Fruit fly (Drosophila melanogaster) whole organism, prepupa: ENCODE results near the gene CG43880.

Experiments used
- CG10631 ChIP-seq: fragments of 200-800 bp; sonication (Bioruptor generic); optimal IDR thresholded peaks from 2 replicates; lab custom pipeline; 2016; ENCODE audit warnings: missing biosample characterization, missing genetic modification characterization
- CG11294 ChIP-seq: fragments of 200-800 bp; sonication (Bioruptor generic); IDR thresholded peaks from 2 replicates; pipeline ENCODE4 v1.3.6; 2022; ENCODE audit warnings: missing biosample characterization, missing genetic modification characterization
- CG11762 ChIP-seq: fragments of 200-800 bp; sonication (Bioruptor generic); optimal IDR thresholded peaks from 3 replicates; lab custom pipeline; 2016; ENCODE audit warnings: missing biosample characterization, missing genetic modification characterization; ENCODE audit not compliant: insufficient read depth
- CG11902 ChIP-seq: fragments of 200-800 bp; sonication (Bioruptor generic); optimal IDR thresholded peaks from 3 replicates; lab custom pipeline; 2016; ENCODE audit warnings: missing biosample characterization, missing genetic modification characterization
- CG1621 ChIP-seq: fragments of 200-800 bp; sonication (Bioruptor generic); optimal IDR thresholded peaks from 3 replicates; lab custom pipeline; 2018; ENCODE audit warnings: missing biosample characterization, mild to moderate bottlenecking, missing genetic modification characterization
- CG16779 ChIP-seq: fragments of 200-800 bp; sonication (Bioruptor generic); optimal IDR thresholded peaks from 3 replicates; lab custom pipeline; 2017; ENCODE audit warnings: missing biosample characterization, mild to moderate bottlenecking, missing genetic modification characterization
- CG3032 ChIP-seq: fragments of 200-800 bp; optimal IDR thresholded peaks from 2 replicates; lab custom pipeline; 2019; ENCODE audit warnings: missing biosample characterization, mild to moderate bottlenecking, missing genetic modification characterization, moderate library complexity
- CG31627 ChIP-seq: fragments of 200-800 bp; sonication (Bioruptor generic); optimal IDR thresholded peaks from 3 replicates; lab custom pipeline; 2016; ENCODE audit warnings: missing biosample characterization, missing genetic modification characterization
- CG3919 ChIP-seq: fragments of 200-800 bp; sonication (Bioruptor generic); optimal IDR thresholded peaks from 3 replicates; lab custom pipeline; 2016; ENCODE audit warnings: missing biosample characterization, missing genetic modification characterization
- CG6163 ChIP-seq: fragments of 200-800 bp; sonication (Bioruptor generic); IDR thresholded peaks from 3 replicates; pipeline ENCODE4 v1.3.6; 2022; ENCODE audit warnings: missing biosample characterization, missing genetic modification characterization
- CG6276 ChIP-seq: fragments of 200-800 bp; sonication (Bioruptor generic); optimal IDR thresholded peaks from 2 replicates; lab custom pipeline; 2017; ENCODE audit warnings: missing biosample characterization, mild to moderate bottlenecking, missing genetic modification characterization
- CG6792 ChIP-seq: fragments of 200-800 bp; sonication (Bioruptor generic); optimal IDR thresholded peaks from 3 replicates; lab custom pipeline; 2016; ENCODE audit warnings: missing biosample characterization, missing genetic modification characterization
- CG6808 ChIP-seq: fragments of 200-800 bp; sonication (Bioruptor generic); optimal IDR thresholded peaks from 3 replicates; lab custom pipeline; 2017; ENCODE audit warnings: missing biosample characterization, missing genetic modification characterization, mild to moderate bottlenecking, moderate library complexity, missing genetic modification reagents
- CG6854 ChIP-seq: fragments of 200-800 bp; sonication (Bioruptor generic); optimal IDR thresholded peaks from 2 replicates; lab custom pipeline; 2017; ENCODE audit warnings: missing biosample characterization, mild to moderate bottlenecking, missing genetic modification characterization
- CG7368 ChIP-seq: fragments of 200-800 bp; sonication (Bioruptor generic); optimal IDR thresholded peaks from 3 replicates; lab custom pipeline; 2016; ENCODE audit warnings: missing biosample characterization, missing genetic modification characterization
- CG8319 ChIP-seq: fragments of 200-800 bp; sonication (Bioruptor generic); optimal IDR thresholded peaks from 3 replicates; lab custom pipeline; 2016; ENCODE audit warnings: missing biosample characterization, missing genetic modification characterization
- CG9139 ChIP-seq: fragments of 200-800 bp; sonication (Bioruptor generic); optimal IDR thresholded peaks from 3 replicates; lab custom pipeline; 2017; ENCODE audit warnings: missing biosample characterization, mild to moderate bottlenecking, missing genetic modification characterization
- Eip75B ChIP-seq: fragments of 200-800 bp; sonication (Bioruptor generic); optimal IDR thresholded peaks from 3 replicates; lab custom pipeline; 2016; ENCODE audit warnings: missing biosample characterization, missing genetic modification characterization
- Eip78C ChIP-seq: fragments of 200-800 bp; sonication (Bioruptor generic); peaks from one replicate; lab custom pipeline; 2016; ENCODE audit warnings: missing biosample characterization, missing genetic modification characterization
- Eip93F ChIP-seq: fragments of 200-800 bp; sonication (Bioruptor generic); optimal IDR thresholded peaks from 2 replicates; lab custom pipeline; 2016; ENCODE audit warnings: missing biosample characterization, mild to moderate bottlenecking, missing genetic modification characterization
- Ets96B ChIP-seq: fragments of 200-800 bp; optimal IDR thresholded peaks from 2 replicates; lab custom pipeline; 2019; ENCODE audit warnings: missing biosample characterization, mild to moderate bottlenecking, missing genetic modification characterization, moderate library complexity
- Hr38 ChIP-seq: sonication (Bioruptor generic); optimal IDR thresholded peaks from 2 replicates; lab custom pipeline; 2016; ENCODE audit warnings: missing biosample characterization, missing genetic modification characterization
- Hr39 ChIP-seq: fragments of 200-800 bp; sonication (Bioruptor generic); optimal IDR thresholded peaks from 2 replicates; lab custom pipeline; 2016; ENCODE audit warnings: missing biosample characterization, missing genetic modification characterization
- Lpt ChIP-seq: fragments of 200-800 bp; sonication (Bioruptor generic); optimal IDR thresholded peaks from 3 replicates; lab custom pipeline; 2016; ENCODE audit warnings: missing biosample characterization, missing genetic modification characterization
- Met ChIP-seq: fragments of 200-800 bp; sonication (Bioruptor generic); optimal IDR thresholded peaks from 3 replicates; lab custom pipeline; 2016; ENCODE audit warnings: missing biosample characterization, missing genetic modification characterization
- OdsH ChIP-seq: fragments of 200-800 bp; sonication (Bioruptor generic); optimal IDR thresholded peaks from 3 replicates; lab custom pipeline; 2016; ENCODE audit warnings: missing biosample characterization, missing genetic modification characterization
- Smox ChIP-seq: fragments of 200-800 bp; sonication (Bioruptor generic); optimal IDR thresholded peaks from 3 replicates; lab custom pipeline; 2016; ENCODE audit warnings: missing biosample characterization, missing genetic modification characterization
- Sox102F ChIP-seq: fragments of 200-800 bp; sonication (Bioruptor generic); optimal IDR thresholded peaks from 2 replicates; lab custom pipeline; 2016; ENCODE audit warnings: missing biosample characterization, mild to moderate bottlenecking, missing genetic modification characterization
- Sox14 ChIP-seq: fragments of 200-800 bp; sonication (Bioruptor generic); optimal IDR thresholded peaks from 3 replicates; lab custom pipeline; 2016; ENCODE audit warnings: missing biosample characterization, missing genetic modification characterization
- Sox15 ChIP-seq: fragments of 200-800 bp; sonication (Bioruptor generic); optimal IDR thresholded peaks from 3 replicates; lab custom pipeline; 2016; ENCODE audit warnings: missing biosample characterization, missing genetic modification characterization
- achi ChIP-seq: fragments of 200-800 bp; sonication (Bioruptor generic); optimal IDR thresholded peaks from 3 replicates; lab custom pipeline; 2016; ENCODE audit warnings: missing biosample characterization, missing genetic modification characterization
- acj6 ChIP-seq: fragments of 200-800 bp; sonication (Bioruptor generic); optimal IDR thresholded peaks from 3 replicates; lab custom pipeline; 2016; ENCODE audit warnings: missing biosample characterization, missing genetic modification characterization
- esn ChIP-seq: fragments of 200-800 bp; sonication (Bioruptor generic); optimal IDR thresholded peaks from 2 replicates; lab custom pipeline; 2016; ENCODE audit warnings: missing biosample characterization, mild to moderate bottlenecking, missing genetic modification characterization, moderate library complexity
- fd85E ChIP-seq: fragments of 200-800 bp; sonication (Bioruptor generic); optimal IDR thresholded peaks from 3 replicates; lab custom pipeline; 2016; ENCODE audit warnings: missing biosample characterization, missing genetic modification characterization
- fkh ChIP-seq: fragments of 200-800 bp; sonication (Bioruptor generic); optimal IDR thresholded peaks from 3 replicates; lab custom pipeline; 2017; ENCODE audit warnings: missing biosample characterization, mild to moderate bottlenecking, missing genetic modification characterization, moderate library complexity
- lz ChIP-seq: fragments of 200-800 bp; sonication (Bioruptor generic); optimal IDR thresholded peaks from 3 replicates; lab custom pipeline; 2016; ENCODE audit warnings: missing biosample characterization, missing genetic modification characterization
- net ChIP-seq: fragments of 200-800 bp; sonication (Bioruptor generic); optimal IDR thresholded peaks from 3 replicates; lab custom pipeline; 2016; ENCODE audit warnings: missing biosample characterization, missing genetic modification characterization
- pdm3 ChIP-seq: fragments of 200-800 bp; sonication (Bioruptor generic); optimal IDR thresholded peaks from 3 replicates; lab custom pipeline; 2016; ENCODE audit warnings: missing biosample characterization, missing genetic modification characterization
- spab ChIP-seq: fragments of 200-800 bp; sonication (Bioruptor generic); optimal IDR thresholded peaks from 2 replicates; lab custom pipeline; 2017; ENCODE audit warnings: missing biosample characterization, mild to moderate bottlenecking, missing genetic modification characterization, missing genetic modification reagents
- ss ChIP-seq, 2 experiments: fragments of 200-800 bp; sonication (Bioruptor generic); optimal IDR thresholded peaks; 2 replicates in 1 of 2; 3 replicates in 1 of 2; lab custom pipeline; 2017 to 2018; ENCODE audit warnings: mild to moderate bottlenecking in 2 of 2, missing biosample characterization in 2 of 2, missing genetic modification characterization in 2 of 2, moderate library complexity in 1 of 2
- topi ChIP-seq: fragments of 200-800 bp; sonication (Bioruptor generic); optimal IDR thresholded peaks from 3 replicates; lab custom pipeline; 2016; ENCODE audit warnings: missing biosample characterization, missing genetic modification characterization
- vri ChIP-seq: fragments of 200-800 bp; sonication (Bioruptor generic); optimal IDR thresholded peaks from 3 replicates; lab custom pipeline; 2016; ENCODE audit warnings: missing biosample characterization, mild to moderate bottlenecking, missing genetic modification characterization

The CG43880 gene

dm6 chr3L:7952560-7952959 lies 6.4 kb upstream of the CG43880 start:
- TF ChIP-seq CG6808 (GFP tag; lab: Kevin White, UChicago): no peak
- TF ChIP-seq CG11902 (GFP tag; lab: Kevin White, UChicago): no peak
- no peak for TF ChIP-seq net (GFP tag; lab: Kevin White, UChicago)
- TF ChIP-seq Eip93F (GFP tag; lab: Kevin White, UChicago): no peak
- TF ChIP-seq ss (GFP tag; optimal IDR thresholded peaks at IDR 0.05; lab: Kevin White, UChicago): no peak
- TF ChIP-seq esn (GFP tag; lab: Kevin White, UChicago): no peak
- TF ChIP-seq CG3032 (tag; lab: Kevin White, UChicago): no peak
- TF ChIP-seq vri (GFP tag; lab: Kevin White, UChicago): no peak
- TF ChIP-seq spab (GFP tag; lab: Kevin White, UChicago): no peak
- TF ChIP-seq CG10631 (GFP tag; lab: Kevin White, UChicago): no peak
- TF ChIP-seq Lpt (GFP tag; lab: Kevin White, UChicago): no peak
- TF ChIP-seq Hr39 (GFP tag; lab: Kevin White, UChicago): no peak
- TF ChIP-seq CG9139 (GFP tag; lab: Kevin White, UChicago): no peak
- no peak for TF ChIP-seq Met (GFP tag; lab: Kevin White, UChicago)
- TF ChIP-seq, all 60 proteins: peak for 0

- TF ChIP-seq CG1621 (tag; lab: Kevin White, UChicago): no peak
- TF ChIP-seq CG31627 (GFP tag; lab: Kevin White, UChicago): no peak
- TF ChIP-seq CG6854 (GFP tag; lab: Kevin White, UChicago): no peak
- TF ChIP-seq vri (GFP tag; lab: Kevin White, UChicago): peak; percentile 68
- no peak for TF ChIP-seq CG6276 (GFP tag; lab: Kevin White, UChicago)
These were observed 5.7 kb upstream of the CG43880 start for dm6 chr3L:7951841-7952240.

- TF ChIP-seq fkh (GFP tag; lab: Kevin White, UChicago) (no peak), vri (GFP tag; lab: Kevin White, UChicago) (peak; percentile 75), Lpt (GFP tag; lab: Kevin White, UChicago) (no peak)
- TF ChIP-seq, all 60 proteins: peak for 1
These were observed 3.7 kb upstream of the CG43880 start for dm6 chr3L:7949778-7950177.

dm6 chr3L:7947880-7948286 lies 1.8 kb upstream of the CG43880 start, which contains the start of gene exex:
exex (plus strand) TSS chr3L:7948186.
- TF ChIP-seq CG8319 (GFP tag; lab: Kevin White, UChicago) (no peak), Eip78C (peak; percentile 51), Hr39 (GFP tag; lab: Kevin White, UChicago) (no peak), Hr38 (GFP tag; lab: Kevin White, UChicago) (no peak), CG10631 (GFP tag; lab: Kevin White, UChicago) (no peak), CG16779 (tag; lab: Kevin White, UChicago) (no peak), lz (GFP tag; lab: Kevin White, UChicago) (no peak), Sox15 (no peak), Sox102F (no peak), CG7368 (GFP tag; lab: Kevin White, UChicago) (no peak), Smox (GFP tag; lab: Kevin White, UChicago) (no peak), Ets96B (tag; lab: Kevin White, UChicago) (no peak), CG11294 (GFP tag; lab: Robert Waterston, UW) (no peak), CG6854 (GFP tag; lab: Kevin White, UChicago) (no peak), CG11762 (GFP tag; lab: Kevin White, UChicago) (no peak), OdsH (GFP tag; lab: Kevin White, UChicago) (no peak), vri (GFP tag; lab: Kevin White, UChicago) (peak; percentile 34), Sox14 (GFP tag; lab: Kevin White, UChicago) (peak; percentile 10), CG3032 (tag; lab: Kevin White, UChicago) (no peak), acj6 (no peak), CG6163 (GFP tag; lab: Robert Waterston, UW) (no peak), fkh (GFP tag; lab: Kevin White, UChicago) (peak; percentile 16), ss (GFP tag; optimal IDR thresholded peaks at IDR 0.05; lab: Kevin White, UChicago) (no peak), pdm3 (GFP tag; lab: Kevin White, UChicago) (no peak), Met (GFP tag; lab: Kevin White, UChicago) (no peak), fd85E (GFP tag; lab: Kevin White, UChicago) (no peak), Eip75B (no peak), achi (GFP tag; lab: Kevin White, UChicago) (no peak), CG6792 (no peak), CG3919 (no peak), topi (GFP tag; lab: Kevin White, UChicago) (no peak)
